Worm (Caenorhabditis elegans) whole organism, mixed stage, embryonic: Measurements from ENCODE around the gene msp-38.

Experiments
- M03D4.4 ChIP-seq: sonication (generic microtip); optimal IDR thresholded peaks from 2 replicates; lab custom pipeline; 2017; ENCODE audit warnings: mild to moderate bottlenecking, missing genetic modification characterization, missing compliant biosample characterization
- ceh-39 ChIP-seq: fragments of 150-350 bp; optimal IDR thresholded peaks from 2 replicates; lab custom pipeline; 2014; ENCODE audit warnings: missing biosample characterization, missing genetic modification characterization
- ceh-43 ChIP-seq: fragments of 200-800 bp; sonication (Bioruptor generic); optimal IDR thresholded peaks from 2 replicates; lab custom pipeline; 2018; ENCODE audit warnings: mild to moderate bottlenecking, missing genetic modification characterization, moderate library complexity, missing compliant biosample characterization
- drap-1 ChIP-seq: fragments of 200-800 bp; sonication (Bioruptor generic); optimal IDR thresholded peaks from 3 replicates; lab custom pipeline; 2018; ENCODE audit warnings: mild to moderate bottlenecking, missing genetic modification characterization, missing compliant biosample characterization
- flh-1 ChIP-seq: fragments of 200-800 bp; sonication (Bioruptor generic); optimal IDR thresholded peaks from 2 replicates; lab custom pipeline; 2018; ENCODE audit warnings: mild to moderate bottlenecking, missing genetic modification characterization, moderate library complexity, missing compliant biosample characterization
- hlh-1 ChIP-seq: fragments of 150-350 bp; optimal IDR thresholded peaks from 2 replicates; lab custom pipeline; 2014; ENCODE audit warnings: missing biosample characterization, missing genetic modification reagents, missing genetic modification characterization
- lin-13 ChIP-seq: fragments of 150-350 bp; optimal IDR thresholded peaks from 2 replicates; lab custom pipeline; 2014; ENCODE audit warnings: missing biosample characterization, missing genetic modification characterization
- lin-32 ChIP-seq: fragments of 200-800 bp; sonication (Bioruptor generic); optimal IDR thresholded peaks from 2 replicates; lab custom pipeline; 2018; ENCODE audit warnings: mild to moderate bottlenecking, missing genetic modification characterization, missing compliant biosample characterization
- lsy-2 ChIP-seq: fragments of 150-350 bp; optimal IDR thresholded peaks from 2 replicates; lab custom pipeline; 2014; ENCODE audit warnings: missing biosample characterization, missing genetic modification characterization
- mep-1 ChIP-seq: fragments of 150-350 bp; optimal IDR thresholded peaks from 2 replicates; lab custom pipeline; 2017; ENCODE audit warnings: missing biosample characterization, missing genetic modification reagents, missing genetic modification characterization, inconsistent platforms
- mls-2 ChIP-seq: sonication (generic microtip); optimal IDR thresholded peaks from 2 replicates; lab custom pipeline; 2016; ENCODE audit warnings: mild to moderate bottlenecking, missing genetic modification characterization, moderate library complexity, missing compliant biosample characterization
- nhr-28 ChIP-seq: fragments of 150-350 bp; optimal IDR thresholded peaks from 2 replicates; lab custom pipeline; 2014; ENCODE audit warnings: missing biosample characterization, missing genetic modification characterization
- pha-4 ChIP-seq: fragments of 150-350 bp; optimal IDR thresholded peaks from 2 replicates; lab custom pipeline; 2018; ENCODE audit warnings: missing biosample characterization, missing genetic modification reagents, missing genetic modification characterization
- sem-2 ChIP-seq: fragments of 200-800 bp; sonication (Bioruptor generic); optimal IDR thresholded peaks from 2 replicates; lab custom pipeline; 2018; ENCODE audit warnings: mild to moderate bottlenecking, missing genetic modification characterization, missing compliant biosample characterization
- snpc-4 ChIP-seq: fragments of 150-350 bp; optimal IDR thresholded peaks from 2 replicates; lab custom pipeline; 2014; ENCODE audit warnings: missing biosample characterization, missing genetic modification characterization
- sptf-1 ChIP-seq: sonication (generic microtip); optimal IDR thresholded peaks from 2 replicates; lab custom pipeline; 2017; ENCODE audit warnings: mild to moderate bottlenecking, missing genetic modification characterization, moderate library complexity, missing compliant biosample characterization
- tbx-8 ChIP-seq: fragments of 200-800 bp; sonication (Bioruptor generic); optimal IDR thresholded peaks from 2 replicates; lab custom pipeline; 2018; ENCODE audit warnings: mild to moderate bottlenecking, missing genetic modification characterization, moderate library complexity, missing compliant biosample characterization
- unc-120 ChIP-seq: sonication (generic microtip); optimal IDR thresholded peaks from 2 replicates; lab custom pipeline; 2017; ENCODE audit warnings: missing genetic modification characterization, missing compliant biosample characterization; ENCODE audit not compliant: poor library complexity, severe bottlenecking
- unc-39 ChIP-seq: fragments of 150-350 bp; optimal IDR thresholded peaks from 2 replicates; lab custom pipeline; 2014; ENCODE audit warnings: missing biosample characterization, missing genetic modification characterization
- unc-62 ChIP-seq: fragments of 150-350 bp; optimal IDR thresholded peaks from 2 replicates; lab custom pipeline; 2014; ENCODE audit warnings: missing biosample characterization, missing genetic modification reagents, missing genetic modification characterization

The msp-38 gene

DNA sequence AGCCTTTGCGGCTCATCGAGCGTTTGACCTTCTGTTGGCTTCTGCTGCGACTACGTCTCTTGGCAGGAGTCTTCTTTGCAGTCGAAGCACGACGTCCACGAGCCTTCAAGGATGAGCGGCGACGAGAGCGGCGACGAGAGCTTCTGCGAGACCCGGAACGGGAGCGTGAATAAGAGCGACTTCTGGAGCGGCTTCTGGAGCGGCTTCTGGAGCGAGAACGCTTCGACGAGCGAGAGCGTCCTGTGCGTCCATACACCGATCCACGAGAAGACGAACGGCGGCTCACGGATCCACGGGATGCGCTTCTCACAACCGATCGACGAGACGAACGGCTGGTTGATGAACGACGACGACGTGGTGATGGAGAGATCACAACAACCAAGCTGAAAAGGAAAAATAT lies 32.7 kb downstream of the msp-38 start:
- no peak for TF ChIP-seq pha-4 (tag; lab: Kevin White, UChicago)
- no peak for TF ChIP-seq tbx-8 (GFP tag; lab: Kevin White, UChicago)
- TF ChIP-seq sptf-1 (tag; lab: Kevin White, UChicago): no peak
- TF ChIP-seq ceh-39 (tag; lab: Kevin White, UChicago): no peak
- no peak for TF ChIP-seq M03D4.4 (tag; lab: Kevin White, UChicago)
- TF ChIP-seq mls-2: no peak
- TF ChIP-seq lin-13 (tag; lab: Kevin White, UChicago): no peak

DNA sequence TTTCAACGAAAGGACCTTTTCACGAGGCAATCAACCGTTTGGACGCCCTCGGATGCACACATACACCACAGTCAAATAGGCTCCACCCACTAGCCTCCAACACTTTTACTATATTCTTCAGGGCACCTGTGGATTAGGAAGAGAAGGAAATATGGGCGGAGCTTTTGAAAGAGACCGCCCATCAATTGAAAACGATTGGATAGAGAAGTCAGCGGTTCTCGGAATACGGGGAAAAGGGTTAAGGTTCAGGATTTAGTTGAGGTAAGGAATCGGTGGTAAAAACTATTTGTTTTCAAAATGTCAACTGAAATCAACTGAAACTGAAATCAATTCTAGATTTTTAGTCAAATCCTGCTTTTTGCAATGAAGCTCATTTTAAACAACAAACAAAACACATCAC lies 33.1 kb downstream of the msp-38 start, which contains the start of gene egl-38:
TSS of gene egl-38 (minus strand) at position 101 of the 400 bp plus-strand sequence.
- TF ChIP-seq drap-1 (GFP tag; lab: Kevin White, UChicago) (no peak), flh-1 (GFP tag; lab: Kevin White, UChicago) (no peak), unc-62 (GFP tag; lab: Kevin White, UChicago) (no peak), lin-13 (tag; lab: Kevin White, UChicago) (no peak), pha-4 (tag; lab: Kevin White, UChicago) (no peak), unc-120 (tag; lab: Kevin White, UChicago) (no peak), hlh-1 (tag; lab: Kevin White, UChicago) (no peak)

DNA sequence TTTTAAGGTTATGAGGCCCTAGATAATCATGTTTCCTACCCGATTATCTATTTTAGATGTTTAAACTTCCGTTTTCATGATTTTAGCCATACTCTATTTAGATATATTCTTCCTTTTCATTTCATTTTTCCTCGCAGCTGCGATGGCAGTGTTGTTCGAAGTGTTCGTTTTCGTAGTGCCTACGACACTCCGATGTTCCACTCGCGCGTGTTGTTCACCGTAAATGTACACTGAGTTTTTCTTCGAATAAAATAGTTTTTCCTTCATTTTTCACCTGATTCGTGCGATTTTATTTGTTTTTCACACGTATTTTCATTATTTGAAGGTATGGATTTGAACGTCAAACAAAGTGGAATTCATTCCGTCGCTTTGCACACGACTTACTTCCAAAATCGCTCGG lies 46.7 kb downstream of the msp-38 start, which contains the start of gene dis-3:
TSS of gene dis-3 (plus strand) at position 322 of the 400 bp plus-strand sequence.
- TF ChIP-seq unc-39 (tag; lab: Kevin White, UChicago) (no peak), pha-4 (tag; lab: Kevin White, UChicago) (peak; percentile 1)

DNA sequence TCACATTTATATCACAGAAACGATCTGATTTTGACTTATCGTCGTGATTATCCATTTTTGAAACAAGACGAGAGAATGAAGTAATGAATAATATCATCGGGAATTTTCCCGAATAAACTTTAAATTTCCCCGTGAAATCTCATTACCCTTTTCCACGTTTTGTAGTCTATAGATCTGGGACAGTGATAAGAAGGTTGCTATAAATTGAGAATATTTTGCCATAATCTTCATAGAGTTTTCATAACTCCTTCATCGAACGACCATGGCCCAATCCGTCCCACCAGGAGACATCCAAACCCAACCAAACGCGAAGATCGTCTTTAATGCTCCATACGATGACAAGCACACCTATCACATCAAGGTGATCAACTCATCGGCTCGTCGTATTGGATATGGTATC lies 48.4 kb downstream of the msp-38 start, which contains the start of the genes C04G2.5 and msp-36:
TSS of gene C04G2.5 (minus strand) at position 101 of the 400 bp plus-strand sequence.
TSS of gene msp-36 (plus strand) at position 263 of the 400 bp plus-strand sequence.
- TF ChIP-seq hlh-1 (tag; lab: Kevin White, UChicago) (no peak), lsy-2 (tag; lab: Kevin White, UChicago) (no peak), snpc-4 (tag; lab: Kevin White, UChicago) (no peak), sem-2 (no peak), ceh-39 (tag; lab: Kevin White, UChicago) (no peak), drap-1 (GFP tag; lab: Kevin White, UChicago) (no peak), nhr-28 (tag; lab: Kevin White, UChicago) (no peak), ceh-43 (GFP tag; lab: Kevin White, UChicago) (no peak), mep-1 (tag; lab: Kevin White, UChicago) (no peak), lin-32 (GFP tag; lab: Kevin White, UChicago) (no peak)
